Worm (Caenorhabditis elegans): Measurements from ENCODE around the gene rml-1.

The rml-1 gene

DNA sequence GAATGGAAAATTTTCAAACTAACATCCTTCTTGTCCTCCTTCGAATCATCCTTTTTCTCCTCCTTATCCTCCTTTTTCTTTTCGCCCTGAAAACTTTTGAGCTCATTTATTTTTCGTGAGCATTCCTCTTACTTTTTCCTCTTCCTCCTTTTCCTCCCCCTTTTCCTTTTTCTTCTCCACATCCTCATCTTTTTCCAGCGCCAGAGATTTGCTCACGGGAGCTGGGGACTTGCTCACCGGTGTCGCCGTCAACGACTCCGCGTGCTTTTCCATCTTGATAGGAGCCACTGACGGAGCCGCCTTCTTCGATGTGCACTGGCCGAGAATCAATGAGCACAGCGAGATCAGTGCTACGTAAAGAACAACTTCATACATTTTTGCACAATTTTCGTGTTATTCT is 19.6 kb downstream of the rml-1 start, which contains the start of gene K08E3.2:
TSS of gene K08E3.2 (minus strand) at position 375 of the 400 bp plus-strand sequence.
- no peak for TF ChIP-seq unc-62 (GFP tag; optimal IDR thresholded peaks at IDR 0.05)

DNA sequence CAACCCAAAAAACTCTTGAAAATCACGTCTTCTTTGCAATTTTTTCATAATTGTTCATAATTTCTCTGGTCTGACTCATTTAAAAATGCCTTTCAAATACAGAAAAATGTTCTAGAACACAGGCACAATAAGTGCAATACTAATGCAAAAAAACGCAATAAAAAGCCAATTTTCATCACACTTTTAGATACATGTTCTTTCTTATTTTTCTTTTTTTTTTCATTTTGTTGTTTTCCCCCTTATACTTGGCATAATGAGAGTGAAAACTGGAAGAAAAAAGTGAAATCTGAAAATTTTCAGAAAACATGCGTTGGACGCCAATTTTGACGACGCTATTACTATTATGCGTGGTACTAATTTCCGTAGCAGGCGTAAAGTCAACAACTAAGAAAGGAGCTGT is 24.0 kb downstream of the rml-1 start, which contains the start of gene tyr-2:
TSS of gene tyr-2 (plus strand) at position 301 of the 400 bp plus-strand sequence.
- no peak for TF ChIP-seq unc-62 (GFP tag; optimal IDR thresholded peaks at IDR 0.05)

DNA sequence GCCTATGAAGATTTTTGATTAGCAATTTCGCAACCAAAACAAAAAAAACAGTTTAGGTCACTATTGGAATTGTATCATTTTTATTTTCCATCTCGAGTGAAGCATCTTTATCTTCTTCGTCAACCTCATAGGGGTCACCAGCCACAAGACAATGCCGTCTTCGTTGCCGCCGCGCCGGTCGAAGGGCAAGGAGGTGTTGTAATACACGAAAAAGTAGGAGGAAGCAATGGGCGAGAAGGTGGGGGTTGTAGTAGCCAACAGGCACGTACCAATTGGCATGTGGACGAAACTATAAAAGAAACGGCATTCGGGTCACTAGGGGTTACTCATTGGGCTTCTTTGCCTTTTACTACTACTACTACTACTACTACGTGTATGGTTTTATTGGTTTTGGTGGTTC is 25.9 kb downstream of the rml-1 start:
- no peak for TF ChIP-seq unc-62 (GFP tag; optimal IDR thresholded peaks at IDR 0.05)

DNA sequence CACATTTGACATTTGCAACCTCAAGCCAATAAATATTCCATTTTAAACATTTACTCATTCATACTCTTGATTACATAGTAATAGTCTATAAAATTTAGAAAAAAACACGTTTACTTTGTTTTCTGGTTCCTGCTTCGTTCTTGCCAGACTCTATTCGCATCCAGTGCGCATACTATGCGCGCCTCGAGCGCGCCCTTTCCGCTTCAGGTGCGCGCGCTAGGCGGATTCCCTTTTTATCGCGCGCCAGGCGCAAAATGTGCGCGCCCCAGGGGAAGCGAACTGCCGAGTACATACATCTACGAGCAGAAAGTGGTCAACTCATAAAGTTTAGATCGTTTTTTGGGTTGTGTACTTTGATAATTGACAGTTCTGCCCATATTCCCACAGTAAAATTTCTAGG is 26.5 kb downstream of the rml-1 start:
- TF ChIP-seq unc-62 (GFP tag; optimal IDR thresholded peaks at IDR 0.05): no peak

DNA sequence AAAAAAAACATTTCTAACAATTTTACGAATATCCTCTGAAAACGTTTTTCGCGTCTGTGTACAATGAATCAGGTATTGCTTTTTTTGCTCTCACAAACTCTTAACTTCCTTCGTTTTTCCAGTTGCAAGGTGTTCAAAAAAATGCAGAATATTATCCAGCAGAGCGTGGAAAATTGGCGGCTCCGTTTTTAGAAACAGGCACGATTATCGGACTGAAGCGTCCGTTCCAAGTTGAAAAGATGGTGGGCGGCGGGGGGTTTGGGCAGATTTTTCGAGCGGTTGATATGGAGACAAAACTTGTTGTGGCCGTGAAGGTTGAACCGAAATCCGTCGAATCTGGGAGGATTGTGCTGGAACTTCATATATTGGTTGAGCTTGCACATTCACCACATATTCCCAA is 32.9 kb downstream of the rml-1 start, which contains the start of gene W06F12.3:
TSS of gene W06F12.3 (plus strand) at position 23 of the 400 bp plus-strand sequence.
- TF ChIP-seq unc-62 (GFP tag; optimal IDR thresholded peaks at IDR 0.05): no peak

DNA sequence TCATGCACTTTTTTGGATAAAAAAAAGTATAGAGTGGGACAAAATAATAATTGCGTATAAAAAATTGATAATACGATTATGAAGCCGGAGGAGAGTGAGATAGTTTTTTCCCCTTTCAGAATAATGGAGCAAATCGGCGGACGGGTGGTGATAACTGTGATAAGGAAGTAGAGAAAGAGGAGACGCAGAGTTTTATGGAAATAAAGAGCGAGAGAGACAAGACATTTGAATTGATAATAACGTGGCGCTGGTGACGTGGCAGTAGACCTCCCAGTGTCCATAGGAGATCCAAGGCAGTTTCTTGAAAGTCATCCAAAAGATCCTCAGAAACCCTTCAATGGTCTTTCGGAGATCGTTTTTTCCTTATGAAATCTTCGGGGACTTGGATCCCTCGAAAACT is 34.1 kb downstream of the rml-1 start:
- no peak for TF ChIP-seq unc-62 (GFP tag; optimal IDR thresholded peaks at IDR 0.05)

DNA sequence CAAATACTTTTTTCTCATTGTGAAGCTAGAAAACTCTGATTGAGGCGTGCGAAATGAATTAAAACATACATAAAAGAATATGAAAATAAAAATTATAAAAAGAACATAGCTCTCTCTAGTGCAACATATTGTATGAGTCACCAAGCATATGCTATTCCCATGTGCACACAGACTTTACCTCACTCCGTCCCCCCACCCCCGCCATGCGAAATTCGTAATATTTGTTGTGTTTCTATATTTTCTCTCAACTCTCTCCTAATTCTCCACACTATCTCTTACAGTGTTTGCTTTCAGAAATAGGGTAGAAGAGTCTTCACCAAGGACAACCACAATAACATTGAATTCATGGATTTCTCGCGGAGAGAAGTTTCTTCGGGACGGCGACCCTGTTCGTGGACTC is 35.2 kb downstream of the rml-1 start:
- TF ChIP-seq unc-62 (GFP tag; optimal IDR thresholded peaks at IDR 0.05): no peak

DNA sequence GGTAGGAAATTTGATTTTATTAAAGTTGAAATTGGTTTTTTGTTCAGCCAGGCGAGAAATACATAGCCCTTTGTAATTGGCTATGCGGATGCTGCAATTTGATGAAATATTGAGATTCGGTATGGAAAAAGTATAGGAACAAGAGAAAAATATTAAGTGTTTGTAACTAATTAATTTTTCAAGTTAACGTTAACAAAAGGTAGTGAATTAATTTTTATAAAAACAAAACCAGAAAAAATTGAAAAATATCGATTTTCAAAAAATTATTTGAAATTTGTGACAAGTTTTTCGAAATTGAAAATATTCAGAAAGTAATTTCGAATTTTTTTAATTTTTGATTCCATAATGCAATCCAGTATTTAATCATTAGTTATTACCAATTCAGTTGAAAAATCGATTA is 36.3 kb downstream of the rml-1 start, which contains the start of gene W06F12.2:
TSS of gene W06F12.2 (minus strand) at position 101 of the 400 bp plus-strand sequence.
- TF ChIP-seq unc-62 (GFP tag; optimal IDR thresholded peaks at IDR 0.05): no peak

DNA sequence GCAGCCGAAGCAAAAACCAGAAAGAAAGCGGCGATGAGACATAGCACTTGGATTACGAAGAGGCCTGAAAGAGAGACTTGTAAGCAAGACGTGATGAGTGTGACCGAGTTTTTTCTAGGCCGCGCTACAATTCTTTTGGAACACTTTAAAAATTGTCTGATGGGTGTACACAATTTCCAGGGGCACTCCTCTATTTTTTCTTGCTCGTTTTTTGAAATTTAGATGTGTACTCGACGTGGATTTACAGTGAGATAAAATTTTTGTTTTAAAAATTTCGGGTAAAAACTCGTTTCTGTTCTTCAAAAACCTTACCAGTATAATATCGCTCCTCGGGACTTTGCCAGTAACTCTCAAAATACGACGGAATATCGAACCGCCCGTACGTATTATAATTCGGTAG is 38.1 kb downstream of the rml-1 start:
- TF ChIP-seq unc-62 (GFP tag; optimal IDR thresholded peaks at IDR 0.05): no peak

DNA sequence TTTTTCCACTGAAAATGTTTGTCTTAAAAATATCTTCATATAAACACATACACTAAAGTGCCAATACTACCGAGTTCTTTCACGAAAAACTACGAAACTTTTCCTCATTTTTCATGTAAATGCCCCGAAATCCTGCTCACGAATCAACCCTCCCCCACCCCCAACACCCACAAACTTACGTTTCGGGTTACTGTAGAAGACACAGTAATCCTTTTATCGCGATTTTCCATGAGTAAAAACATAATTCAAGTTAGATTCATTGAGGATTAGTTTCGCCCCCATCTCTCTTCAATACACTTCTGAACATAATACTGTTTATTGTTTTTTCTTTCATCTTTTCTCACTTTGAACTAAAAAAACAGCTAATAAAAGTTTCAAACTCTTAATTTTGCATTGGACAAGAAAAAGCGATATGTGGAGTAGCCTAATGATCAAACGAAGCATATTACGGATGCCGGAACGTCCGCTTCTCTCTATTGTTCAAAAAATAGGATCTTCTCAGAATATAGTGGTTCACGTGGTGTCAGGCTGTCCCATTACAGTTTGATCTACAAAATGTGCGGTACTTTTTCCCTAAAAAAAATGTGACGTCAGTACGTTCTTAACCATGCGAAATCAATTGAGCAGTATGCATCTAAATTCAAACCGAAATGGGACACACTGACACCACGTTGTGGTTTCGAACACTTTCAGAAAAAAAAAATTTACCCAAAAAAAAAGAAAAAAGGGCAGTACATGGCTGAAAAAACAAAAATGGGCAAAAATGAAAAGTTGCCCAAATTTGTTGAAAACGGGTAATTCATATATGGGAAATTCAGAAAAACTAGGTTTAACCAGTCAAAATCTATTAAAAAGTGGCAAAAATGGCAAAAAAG is 43.6 kb downstream of the rml-1 start:
- TF ChIP-seq unc-62 (GFP tag; optimal IDR thresholded peaks at IDR 0.05): no peak

DNA sequence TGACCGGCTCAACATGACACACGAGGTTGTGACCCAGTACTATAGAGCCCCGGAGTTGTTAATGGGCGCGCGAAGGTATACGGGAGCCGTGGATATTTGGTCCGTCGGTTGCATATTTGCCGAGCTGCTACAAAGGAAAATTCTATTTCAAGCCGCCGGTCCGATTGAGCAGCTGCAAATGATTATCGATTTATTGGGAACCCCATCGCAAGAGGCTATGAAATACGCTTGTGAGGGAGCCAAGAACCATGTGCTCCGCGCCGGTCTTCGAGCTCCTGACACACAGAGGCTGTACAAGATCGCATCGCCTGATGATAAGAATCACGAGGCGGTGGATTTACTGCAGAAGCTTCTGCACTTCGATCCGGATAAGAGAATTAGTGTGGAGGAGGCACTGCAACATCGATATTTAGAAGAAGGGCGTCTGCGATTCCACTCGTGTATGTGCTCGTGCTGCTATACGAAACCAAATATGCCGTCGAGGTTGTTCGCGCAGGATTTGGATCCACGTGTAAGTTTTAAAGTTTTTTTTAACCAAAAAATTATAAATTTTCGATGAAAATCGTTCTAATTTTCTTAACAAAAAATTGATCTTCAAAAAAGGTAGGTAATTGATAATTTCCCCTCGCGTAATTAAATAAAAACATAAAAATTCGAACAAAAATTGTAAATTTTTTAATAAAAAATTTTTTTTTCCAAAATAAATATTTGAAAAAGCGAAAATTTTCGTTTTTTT is 45.3 kb downstream of the rml-1 start:
- TF ChIP-seq unc-62 (GFP tag; optimal IDR thresholded peaks at IDR 0.05): no peak

DNA sequence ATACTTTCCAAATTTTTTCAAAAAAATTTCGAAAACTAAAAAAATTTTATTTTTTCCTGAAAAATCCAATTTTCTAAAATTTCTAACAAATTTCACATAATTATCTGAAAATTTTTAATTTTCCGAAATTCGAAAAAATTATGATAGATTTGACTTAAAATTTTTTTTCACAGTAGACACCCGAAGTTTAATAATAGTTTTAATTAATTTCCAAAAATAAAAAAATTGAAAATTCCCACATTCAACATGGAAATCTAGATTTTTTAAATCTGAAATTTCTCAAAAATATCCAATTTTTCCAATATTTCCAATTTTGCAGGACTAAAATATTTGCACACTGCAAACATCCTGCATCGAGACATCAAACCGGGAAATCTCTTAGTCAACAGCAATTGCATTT is 45.9 kb downstream of the rml-1 start:
- TF ChIP-seq unc-62 (GFP tag; optimal IDR thresholded peaks at IDR 0.05): no peak

DNA sequence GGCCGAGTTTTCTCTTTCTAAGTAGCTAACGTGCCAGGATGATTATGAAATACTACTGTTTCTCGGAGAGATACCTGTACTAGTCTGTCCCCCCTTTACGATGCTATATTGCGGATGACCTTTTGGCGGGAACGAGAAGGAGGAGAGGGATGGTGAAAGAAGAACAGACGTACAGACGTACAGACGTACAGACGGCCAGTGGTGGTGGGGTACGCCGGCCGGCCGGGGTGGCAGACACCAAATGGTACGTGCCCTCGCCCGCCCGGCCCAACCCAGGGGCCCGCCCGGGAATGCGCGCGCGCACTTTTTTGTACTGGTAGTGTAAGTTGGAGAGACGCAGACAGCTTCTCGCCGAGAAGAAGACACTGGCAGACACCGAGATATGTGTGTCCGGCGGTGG is 46.8 kb downstream of the rml-1 start:
- TF ChIP-seq unc-62 (GFP tag; optimal IDR thresholded peaks at IDR 0.05): no peak

DNA sequence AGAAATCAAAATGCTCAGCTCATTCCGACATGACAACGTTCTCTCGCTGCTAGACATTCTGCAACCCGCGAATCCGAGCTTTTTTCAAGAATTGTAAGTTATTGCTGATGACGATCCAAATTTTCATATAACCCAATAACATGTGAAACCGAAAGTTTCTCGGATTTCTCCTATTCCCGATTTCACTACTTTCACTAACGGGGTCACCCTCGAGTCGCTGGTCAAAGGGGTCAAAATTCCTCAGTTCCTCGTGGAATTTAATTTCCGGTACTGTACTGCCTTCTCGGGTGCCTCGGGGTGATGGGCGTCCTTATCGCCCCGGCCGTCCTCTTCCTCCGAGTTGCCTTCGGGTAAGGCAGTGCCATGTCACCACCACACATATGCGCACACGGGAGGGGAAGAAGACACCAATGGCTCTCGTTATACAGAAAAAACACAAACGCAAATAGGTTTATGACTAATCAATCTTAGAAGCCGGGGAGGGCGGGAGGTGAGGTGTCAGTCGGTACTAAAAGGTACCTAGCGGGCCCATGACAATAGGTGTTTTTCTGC is 47.6 kb downstream of the rml-1 start:
- TF ChIP-seq unc-62 (GFP tag; optimal IDR thresholded peaks at IDR 0.05): no peak

DNA sequence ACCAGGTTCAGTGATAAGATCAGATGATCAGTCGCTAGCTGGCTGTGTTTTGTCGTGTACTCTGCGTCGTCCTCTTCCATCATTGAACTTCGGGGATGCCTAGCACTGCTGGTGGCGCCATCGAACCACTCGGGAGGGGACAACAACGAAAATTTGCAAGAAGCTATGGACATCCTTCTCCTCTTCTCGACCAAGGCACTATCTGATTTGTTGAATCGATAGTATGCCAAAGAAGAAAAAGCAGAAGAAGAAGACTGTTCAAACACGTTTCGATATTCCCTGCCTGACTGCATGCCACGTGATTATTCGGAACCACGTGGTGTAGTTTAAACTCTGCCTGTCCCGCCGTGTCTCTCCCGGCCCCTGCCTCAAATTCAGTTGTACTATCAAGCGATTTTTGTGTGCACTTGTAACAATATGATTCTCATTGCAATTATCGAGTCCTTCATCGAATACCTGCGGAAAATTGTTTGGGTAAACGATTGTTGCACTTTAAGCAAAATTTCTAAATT is 48.6 kb downstream of the rml-1 start:
- TF ChIP-seq unc-62 (GFP tag; optimal IDR thresholded peaks at IDR 0.05): no peak

DNA sequence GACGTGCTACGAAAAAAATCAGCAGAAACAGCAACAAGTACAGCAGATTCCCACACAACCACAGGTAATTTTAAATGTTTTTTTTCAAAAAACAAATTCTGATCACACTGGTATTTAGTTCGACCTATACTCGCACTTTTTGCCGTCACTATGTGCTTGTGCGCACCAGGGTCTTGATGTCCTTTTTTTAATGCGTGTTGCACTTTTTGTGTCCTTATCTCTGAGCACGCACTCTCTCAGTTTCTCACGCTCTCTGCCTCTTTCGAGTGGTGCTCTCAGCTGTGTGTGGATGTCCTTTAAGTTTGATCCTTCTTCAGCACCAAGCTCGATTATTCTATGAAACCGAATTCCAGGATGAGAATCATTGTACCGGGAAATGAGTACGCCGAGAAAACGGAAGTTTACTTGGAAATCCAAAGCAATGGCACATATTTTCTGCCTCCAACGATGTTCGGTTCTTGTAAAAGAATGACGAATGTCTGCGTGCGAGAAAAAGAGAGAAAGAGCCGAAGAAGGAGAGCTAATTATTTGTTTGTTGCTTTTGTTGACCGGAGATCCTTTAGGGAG is 49.4 kb downstream of the rml-1 start:
- no peak for TF ChIP-seq unc-62 (GFP tag; optimal IDR thresholded peaks at IDR 0.05)
